Fruit fly (Drosophila melanogaster): ENCODE data around the gene RpS13.

dm6 chr2L:8372248-8372647 is 7.8 kb upstream of the RpS13 start:
- TF ChIP-seq CG1620 (GFP tag; optimal IDR thresholded peaks at IDR 0.05) (no peak), kay (GFP tag; ENCODE audit: borderline replicate concordance) (no peak), tj (GFP tag; optimal IDR thresholded peaks at IDR 0.05) (no peak), cnc (optimal IDR thresholded peaks at IDR 0.05) (no peak)

All from whole organism, adult.